Worm (Caenorhabditis elegans) whole organism, early embryonic: ENCODE results near the gene Y53F4B.25.

Experiments used
- B0310.2 ChIP-seq: sonication (generic microtip); optimal IDR thresholded peaks from 2 replicates; lab custom pipeline; 2016; ENCODE audit warnings: mild to moderate bottlenecking, missing genetic modification characterization, missing compliant biosample characterization
- F13C5.2 ChIP-seq: sonication (generic microtip); optimal IDR thresholded peaks from 2 replicates; lab custom pipeline; 2017; ENCODE audit warnings: mild to moderate bottlenecking, missing genetic modification characterization, inconsistent platforms, missing compliant biosample characterization
- aly-1 ChIP-seq: sonication (generic microtip); optimal IDR thresholded peaks from 2 replicates; lab custom pipeline; 2016; ENCODE audit warnings: missing genetic modification characterization, missing compliant biosample characterization
- ama-1 ChIP-seq: fragments of 150-350 bp; optimal IDR thresholded peaks from 2 replicates; lab custom pipeline; 2014
- ceh-13 ChIP-seq: fragments of 200-800 bp; sonication (Bioruptor generic); optimal IDR thresholded peaks from 2 replicates; lab custom pipeline; 2018; ENCODE audit warnings: mild to moderate bottlenecking, missing genetic modification characterization, missing compliant biosample characterization
- ceh-36 ChIP-seq: sonication (generic microtip); optimal IDR thresholded peaks from 2 replicates; lab custom pipeline; 2016; ENCODE audit warnings: missing genetic modification characterization, inconsistent platforms, missing compliant biosample characterization
- ets-7 ChIP-seq: sonication (generic microtip); optimal IDR thresholded peaks from 2 replicates; lab custom pipeline; 2016; ENCODE audit warnings: missing genotype, missing genetic modification characterization, missing compliant biosample characterization
- flt-1 ChIP-seq: fragments of 200-800 bp; sonication (Bioruptor generic); IDR thresholded peaks from 2 replicates; pipeline ENCODE4 v1.3.6; 2022; ENCODE audit warnings: missing genetic modification characterization, missing compliant biosample characterization
- hmbx-1 ChIP-seq: sonication (generic microtip); optimal IDR thresholded peaks from 2 replicates; lab custom pipeline; 2016; ENCODE audit warnings: mild to moderate bottlenecking, missing genetic modification characterization, missing compliant biosample characterization
- hmg-4 ChIP-seq: fragments of 200-800 bp; sonication (Bioruptor generic); optimal IDR thresholded peaks from 2 replicates; lab custom pipeline; 2018; ENCODE audit warnings: mild to moderate bottlenecking, missing genetic modification characterization, missing compliant biosample characterization
- hnd-1 ChIP-seq: sonication (generic microtip); optimal IDR thresholded peaks from 2 replicates; lab custom pipeline; 2016; ENCODE audit warnings: missing genetic modification characterization, missing compliant biosample characterization
- pes-1 ChIP-seq: fragments of 200-800 bp; sonication (Bioruptor generic); IDR thresholded peaks from 2 replicates; pipeline ENCODE4 v1.3.6; 2022; ENCODE audit warnings: missing genetic modification reagents, missing genetic modification characterization, missing compliant biosample characterization
- scrt-1 ChIP-seq: fragments of 200-800 bp; sonication (Bioruptor generic); IDR thresholded peaks from 2 replicates; pipeline ENCODE4 v1.3.6; 2022; ENCODE audit warnings: missing genetic modification characterization, missing compliant biosample characterization
- sea-1 ChIP-seq: fragments of 200-800 bp; sonication (Bioruptor generic); conservative IDR thresholded peaks from 2 replicates; pipeline ENCODE4 v1.3.6; 2022; ENCODE audit warnings: missing genetic modification characterization, missing compliant biosample characterization
- tbx-11 ChIP-seq: fragments of 200-800 bp; sonication (Bioruptor generic); IDR thresholded peaks from 2 replicates; pipeline ENCODE4 v1.3.6; 2022; ENCODE audit warnings: missing genetic modification characterization, missing compliant biosample characterization
- tbx-37 ChIP-seq: fragments of 200-800 bp; sonication (Bioruptor generic); conservative IDR thresholded peaks from 2 replicates; pipeline ENCODE4 v1.3.6; 2022; ENCODE audit warnings: missing genetic modification reagents, missing genetic modification characterization, missing compliant biosample characterization
- tra-4 ChIP-seq: sonication (generic microtip); optimal IDR thresholded peaks from 2 replicates; lab custom pipeline; 2017; ENCODE audit warnings: missing genetic modification characterization, missing compliant biosample characterization

The Y53F4B.25 gene

DNA sequence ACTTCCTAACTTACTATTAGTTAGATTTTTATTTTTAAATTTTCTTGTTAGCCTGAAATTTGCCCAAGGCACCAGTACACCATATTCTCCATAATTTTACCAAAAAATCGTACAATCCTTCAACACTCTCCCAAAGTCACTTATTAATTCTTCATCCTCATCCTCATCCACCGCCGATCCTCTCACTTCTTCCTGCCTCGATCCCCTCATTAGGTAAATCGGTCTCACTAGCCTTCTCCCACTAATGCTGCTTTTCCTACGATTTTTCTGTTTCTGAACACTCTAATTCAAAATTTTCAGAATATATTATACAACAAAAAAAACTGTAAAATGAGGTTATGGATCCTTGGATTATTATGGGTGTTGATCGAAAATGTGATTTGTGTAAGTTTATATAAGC lies at the start of gene Y53F4B.25:
TSS of gene Y53F4B.25 (plus strand) at position 301 of the 400 bp plus-strand sequence.
- TF ChIP-seq pes-1 (GFP tag; lab: Robert Waterston, UW), result no peak

DNA sequence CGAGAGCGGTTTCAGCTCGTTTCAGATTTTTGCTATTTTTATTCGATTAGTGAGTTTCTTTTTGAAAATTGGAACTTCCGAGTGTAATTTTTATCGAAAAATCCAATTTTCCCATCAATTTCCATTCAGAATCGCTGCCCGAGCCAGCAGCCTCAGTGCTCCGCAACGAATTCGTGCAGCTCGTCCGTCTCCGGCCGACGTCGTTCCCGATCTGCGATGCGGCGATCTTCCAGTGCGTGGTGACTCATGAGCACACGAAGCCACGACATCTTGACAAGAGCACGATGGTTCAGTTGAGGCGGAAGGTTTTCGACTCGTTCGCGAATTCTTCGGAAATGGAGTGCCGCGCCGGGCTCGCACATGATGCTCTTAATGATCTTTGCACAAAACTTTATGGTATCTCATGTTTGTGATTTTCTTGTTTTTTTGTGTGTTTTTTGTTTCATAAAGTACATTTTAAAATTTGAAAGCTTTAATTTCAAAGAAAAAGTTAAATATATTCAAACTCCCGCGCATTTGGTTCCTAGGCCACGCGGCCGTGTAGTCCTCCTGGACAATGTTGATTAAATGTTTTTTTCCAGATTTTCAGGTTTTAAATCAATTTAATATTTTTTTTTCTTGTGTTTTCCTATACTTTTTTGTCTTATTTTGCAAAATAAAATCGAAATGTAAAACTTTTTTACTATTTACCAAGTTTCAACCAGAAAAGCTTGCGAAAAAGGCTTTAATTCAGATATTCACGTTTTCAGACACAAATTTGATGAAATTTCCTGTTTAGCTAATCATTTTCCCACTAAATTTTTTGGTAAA lies 46.7 kb upstream of the Y53F4B.25 start:
- peak; percentile 57; the same call in 1 of the 2 replicates for TF ChIP-seq pes-1 (GFP tag; lab: Robert Waterston, UW)
- no peak for TF ChIP-seq tra-4
- TF ChIP-seq tbx-37 (GFP tag; lab: Robert Waterston, UW), result peak; percentile 38; the same call in 1 of the 2 replicates

DNA sequence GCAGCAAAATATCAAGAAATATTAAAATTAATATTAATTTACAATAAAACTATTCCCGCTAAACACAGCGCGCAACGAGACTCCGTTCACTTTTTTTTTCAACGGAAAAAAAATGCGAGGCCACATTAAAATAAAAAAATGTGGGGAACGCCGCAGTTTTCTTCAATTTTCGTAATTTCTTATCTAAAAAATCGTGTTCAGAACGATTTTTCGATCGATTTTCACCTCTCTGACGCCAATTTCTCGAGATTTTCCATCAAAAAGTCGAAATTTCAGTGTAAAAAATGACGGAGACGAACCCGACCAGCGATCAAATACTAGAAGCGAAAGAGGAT lies 46.1 kb upstream of the Y53F4B.25 start, which contains the start of gene Y53F4B.21:
TSS of gene Y53F4B.21 (plus strand) at position 285 of the 335 bp plus-strand sequence.
- TF ChIP-seq ceh-13 (no peak), ceh-36 (tag; lab: Kevin White, UChicago) (no peak), aly-1 (tag; lab: Kevin White, UChicago) (no peak), tbx-11 (GFP tag; lab: Robert Waterston, UW) (no peak), hnd-1 (tag; lab: Kevin White, UChicago) (no peak), ama-1 (no peak), F13C5.2 (tag; lab: Kevin White, UChicago) (no peak)

DNA sequence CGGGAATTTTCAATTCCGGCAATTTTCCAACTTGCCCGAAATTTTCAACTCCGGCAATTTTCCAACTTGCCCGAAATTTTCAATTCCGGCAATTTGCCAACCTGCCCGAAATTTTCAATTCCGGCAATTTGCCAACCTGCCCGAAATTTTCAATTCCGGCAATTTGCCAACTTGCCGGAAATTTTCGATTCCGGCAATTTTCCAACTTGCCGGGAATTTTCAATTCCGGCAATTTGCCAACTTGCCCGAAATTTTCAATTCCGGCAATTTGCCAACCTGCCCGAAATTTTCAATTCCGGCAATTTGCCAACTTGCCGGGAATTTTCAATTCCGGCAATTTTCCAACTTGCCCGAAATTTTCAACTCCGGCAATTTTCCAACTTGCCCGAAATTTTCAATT lies 39.7 kb upstream of the Y53F4B.25 start:
- TF ChIP-seq scrt-1 (0 out of 2 replicates have a peak, but pooled peaks have one; percentile 51), pes-1 (GFP tag; lab: Robert Waterston, UW) (peak; percentile 12; the same call in 1 of the 2 replicates)

DNA sequence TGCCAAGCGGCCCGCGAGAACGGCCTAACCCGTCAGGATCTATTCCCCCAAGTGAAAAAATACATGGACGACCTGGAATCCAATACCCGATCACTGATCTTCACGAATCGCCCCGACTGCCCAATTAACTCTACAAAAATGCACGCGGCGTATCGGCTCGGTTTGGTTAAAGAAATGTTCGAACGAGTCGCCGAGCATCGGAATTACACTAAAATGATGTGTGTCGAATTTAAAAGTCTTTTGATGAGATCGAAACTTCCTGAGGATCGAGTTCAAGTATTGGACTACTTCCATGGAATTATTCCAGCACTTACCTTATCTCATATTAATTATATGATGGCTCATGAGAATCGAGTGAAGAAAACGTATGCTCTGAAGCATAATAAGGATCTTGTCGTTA lies 28.8 kb upstream of the Y53F4B.25 start:
- TF ChIP-seq ets-7 (tag; lab: Kevin White, UChicago), result no peak
- TF ChIP-seq ceh-36 (tag; lab: Kevin White, UChicago), result no peak
- TF ChIP-seq scrt-1, result no peak
- no peak for TF ChIP-seq tbx-11 (GFP tag; lab: Robert Waterston, UW)
- no peak for TF ChIP-seq F13C5.2 (tag; lab: Kevin White, UChicago)
- TF ChIP-seq tra-4, result no peak
- no peak for TF ChIP-seq pes-1 (GFP tag; lab: Robert Waterston, UW)
- TF ChIP-seq tbx-37 (GFP tag; lab: Robert Waterston, UW), result no peak
- TF ChIP-seq flt-1 (GFP tag; lab: Robert Waterston, UW), result no peak
- TF ChIP-seq ceh-13, result no peak
- no peak for TF ChIP-seq hnd-1 (tag; lab: Kevin White, UChicago)
- no peak for TF ChIP-seq aly-1 (tag; lab: Kevin White, UChicago)
- TF ChIP-seq hmg-4 (GFP tag; lab: Kevin White, UChicago), result no peak
- no peak for TF ChIP-seq ama-1
- no peak for TF ChIP-seq hmbx-1 (tag; lab: Kevin White, UChicago)

DNA sequence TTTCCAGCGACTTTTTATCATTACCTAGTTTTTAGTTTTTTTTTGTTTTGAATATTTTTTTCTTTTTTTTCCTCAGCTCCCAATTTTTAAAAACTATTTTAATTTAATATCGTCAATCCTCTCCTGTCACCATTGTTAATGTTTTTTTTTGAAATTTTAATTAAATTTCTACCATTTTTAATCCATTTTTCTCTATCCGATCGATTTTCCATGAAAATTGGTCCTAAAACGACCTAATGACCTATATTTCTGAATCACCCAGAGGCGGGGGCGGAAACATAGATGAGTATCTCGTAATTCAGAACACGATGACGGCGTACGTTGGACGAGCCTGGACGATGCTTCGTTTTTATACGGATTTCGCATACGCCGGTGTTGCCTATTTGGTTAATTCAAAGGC lies 26.1 kb upstream of the Y53F4B.25 start, which contains the start of gene Y53F4B.39:
TSS of gene Y53F4B.39 (plus strand) at position 301 of the 400 bp plus-strand sequence.
- TF ChIP-seq sea-1 (GFP tag; lab: Robert Waterston, UW) (no peak), tbx-37 (GFP tag; lab: Robert Waterston, UW) (no peak), B0310.2 (tag; lab: Kevin White, UChicago) (no peak), tbx-11 (GFP tag; lab: Robert Waterston, UW) (no peak), aly-1 (tag; lab: Kevin White, UChicago) (no peak), hmg-4 (GFP tag; lab: Kevin White, UChicago) (no peak), F13C5.2 (tag; lab: Kevin White, UChicago) (no peak), ama-1 (no peak), scrt-1 (no peak), ceh-13 (no peak), pes-1 (GFP tag; lab: Robert Waterston, UW) (no peak), tra-4 (no peak), flt-1 (GFP tag; lab: Robert Waterston, UW) (no peak), ets-7 (tag; lab: Kevin White, UChicago) (no peak), ceh-36 (tag; lab: Kevin White, UChicago) (no peak), hnd-1 (tag; lab: Kevin White, UChicago) (no peak)

DNA sequence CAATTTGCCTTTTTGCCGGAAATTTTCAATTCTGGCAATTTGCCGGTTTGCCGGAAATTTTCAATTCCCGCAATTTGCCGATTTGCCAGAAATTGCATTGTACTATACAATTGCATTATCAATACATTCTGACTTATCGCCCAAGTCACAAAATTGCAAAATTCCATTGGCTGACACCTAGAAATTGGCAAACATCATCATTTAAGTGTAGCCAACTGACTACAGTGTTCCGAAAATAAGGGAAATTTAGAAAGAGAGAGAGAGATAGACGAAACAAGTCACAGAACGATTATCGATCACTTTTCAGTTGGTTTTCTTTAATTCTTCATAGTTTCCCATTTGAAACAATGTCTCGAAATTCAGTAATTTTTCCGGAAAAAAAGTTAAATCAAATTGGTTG lies 24.6 kb upstream of the Y53F4B.25 start:
- TF ChIP-seq tra-4, result no peak
- TF ChIP-seq hmbx-1 (tag; lab: Kevin White, UChicago), result no peak
- TF ChIP-seq B0310.2 (tag; lab: Kevin White, UChicago), result no peak
- no peak for TF ChIP-seq aly-1 (tag; lab: Kevin White, UChicago)
- no peak for TF ChIP-seq scrt-1
- no peak for TF ChIP-seq hmg-4 (GFP tag; lab: Kevin White, UChicago)
- no peak for TF ChIP-seq ets-7 (tag; lab: Kevin White, UChicago)
- no peak for TF ChIP-seq flt-1 (GFP tag; lab: Robert Waterston, UW)
- no peak for TF ChIP-seq hnd-1 (tag; lab: Kevin White, UChicago)
- TF ChIP-seq tbx-11 (GFP tag; lab: Robert Waterston, UW), result no peak
- no peak for TF ChIP-seq pes-1 (GFP tag; lab: Robert Waterston, UW)
- no peak for TF ChIP-seq ceh-13
- no peak for TF ChIP-seq ama-1
- TF ChIP-seq sea-1 (GFP tag; lab: Robert Waterston, UW), result no peak
- no peak for TF ChIP-seq tbx-37 (GFP tag; lab: Robert Waterston, UW)
